Fruit fly (Drosophila melanogaster) whole organism, embryonic: ENCODE measurements around the gene Gclc.

ENCODE experiments used
- Ada2b ChIP-seq: fragments of 200-800 bp; sonication (Bioruptor generic); IDR thresholded peaks from 2 replicates; pipeline ENCODE4 v1.3.6; 2022; ENCODE audit warnings: missing biosample characterization, missing genetic modification characterization
- Atf3 ChIP-seq: fragments of 200-800 bp; sonication (Bioruptor generic); optimal IDR thresholded peaks from 3 replicates; lab custom pipeline; 2016; ENCODE audit warnings: missing biosample characterization, missing genetic modification characterization
- Awh ChIP-seq: fragments of 200-800 bp; sonication (Bioruptor generic); IDR thresholded peaks from 2 replicates; pipeline ENCODE4, ENCODE4 v1.3.6; 2022; ENCODE audit warnings: missing biosample characterization, missing genetic modification characterization
- CG10209 ChIP-seq: fragments of 200-800 bp; sonication (Bioruptor generic); optimal IDR thresholded peaks from 3 replicates; lab custom pipeline; 2017; ENCODE audit warnings: missing biosample characterization, mild to moderate bottlenecking, missing genetic modification characterization, missing genetic modification reagents
- CG11560 ChIP-seq: fragments of 200-800 bp; sonication (Bioruptor generic); IDR thresholded peaks from 3 replicates; pipeline ENCODE4 v1.3.6; 2022; ENCODE audit warnings: missing biosample characterization, missing genetic modification characterization
- CG11695 ChIP-seq: fragments of 200-800 bp; sonication (Bioruptor generic); IDR thresholded peaks from 3 replicates; pipeline ENCODE4 v1.3.6; 2022; ENCODE audit warnings: missing biosample characterization, missing genetic modification characterization
- CG13287 ChIP-seq: fragments of 200-800 bp; sonication (Bioruptor generic); IDR thresholded peaks from 2 replicates; pipeline ENCODE4 v1.3.6; 2022; ENCODE audit warnings: missing biosample characterization, missing genetic modification characterization; ENCODE audit not compliant: partially characterized antibody
- CG14441 ChIP-seq: fragments of 200-800 bp; sonication (Bioruptor generic); IDR thresholded peaks from 2 replicates; pipeline ENCODE4 v1.3.6; 2022; ENCODE audit warnings: missing biosample characterization, missing genetic modification characterization
- CG15011 ChIP-seq: fragments of 200-800 bp; sonication (Bioruptor generic); optimal IDR thresholded peaks from 3 replicates; lab custom pipeline; 2018; ENCODE audit warnings: missing biosample characterization, mild to moderate bottlenecking, missing genetic modification characterization
- CG17612 ChIP-seq: fragments of 200-800 bp; sonication (Bioruptor generic); IDR thresholded peaks from 2 replicates; pipeline ENCODE4 v1.3.6; 2022; ENCODE audit warnings: missing biosample characterization, missing genetic modification characterization
- CG17802 ChIP-seq: fragments of 200-800 bp; sonication (Bioruptor generic); optimal IDR thresholded peaks from 2 replicates; lab custom pipeline; 2018; ENCODE audit warnings: missing biosample characterization, mild to moderate bottlenecking, missing genetic modification characterization, moderate library complexity
- CG18476 ChIP-seq: fragments of 200-800 bp; sonication (Bioruptor generic); optimal IDR thresholded peaks from 2 replicates; lab custom pipeline; 2016; ENCODE audit warnings: missing biosample characterization, mild to moderate bottlenecking, missing genetic modification characterization
- CG3163 ChIP-seq: fragments of 200-800 bp; sonication (Bioruptor generic); optimal IDR thresholded peaks from 3 replicates; lab custom pipeline; 2016; ENCODE audit warnings: missing biosample characterization, missing genetic modification characterization
- CG33213 ChIP-seq: fragments of 200-800 bp; sonication (Bioruptor generic); optimal IDR thresholded peaks from 3 replicates; lab custom pipeline; 2016; ENCODE audit warnings: missing biosample characterization, missing genetic modification characterization
- CG6175 ChIP-seq: fragments of 200-800 bp; sonication (Bioruptor generic); IDR thresholded peaks from 3 replicates; pipeline ENCODE4 v1.3.6; 2022; ENCODE audit warnings: missing biosample characterization, missing genetic modification characterization
- CG6272 ChIP-seq: fragments of 200-800 bp; sonication (Bioruptor generic); IDR thresholded peaks from 2 replicates; pipeline ENCODE4 v1.3.6; 2022; ENCODE audit warnings: missing biosample characterization, missing genetic modification characterization
- CG6654 ChIP-seq: fragments of 200-800 bp; sonication (Bioruptor generic); optimal IDR thresholded peaks from 2 replicates; lab custom pipeline; 2017; ENCODE audit warnings: missing biosample characterization, mild to moderate bottlenecking, missing genetic modification characterization
- CG7745 ChIP-seq: fragments of 200-800 bp; sonication (Bioruptor generic); optimal IDR thresholded peaks from 2 replicates; lab custom pipeline; 2018; ENCODE audit warnings: missing biosample characterization, mild to moderate bottlenecking, missing genetic modification characterization, moderate library complexity
- CG8359 ChIP-seq: fragments of 200-800 bp; sonication (Bioruptor generic); optimal IDR thresholded peaks from 2 replicates; lab custom pipeline; 2017; ENCODE audit warnings: missing biosample characterization, mild to moderate bottlenecking, missing genetic modification characterization, borderline replicate concordance
- Chrac-16 ChIP-seq: fragments of 200-800 bp; sonication (Bioruptor generic); optimal IDR thresholded peaks from 3 replicates; lab custom pipeline; 2016; ENCODE audit warnings: missing biosample characterization, missing genetic modification characterization
- CkIIα-i1 ChIP-seq: fragments of 200-800 bp; sonication (Bioruptor generic); IDR thresholded peaks from 2 replicates; pipeline ENCODE4 v1.3.6; 2022; ENCODE audit warnings: missing biosample characterization, missing genetic modification characterization
- Dek ChIP-seq: fragments of 200-800 bp; sonication (Bioruptor generic); optimal IDR thresholded peaks from 3 replicates; lab custom pipeline; 2019; ENCODE audit warnings: missing biosample characterization, mild to moderate bottlenecking, missing genetic modification characterization, moderate library complexity
- Fer1 ChIP-seq: fragments of 200-800 bp; sonication (Bioruptor generic); optimal IDR thresholded peaks from 2 replicates; lab custom pipeline; 2017; ENCODE audit warnings: missing biosample characterization, mild to moderate bottlenecking, missing genetic modification characterization
- HHEX ChIP-seq: fragments of 200-800 bp; sonication (Bioruptor generic); optimal IDR thresholded peaks from 3 replicates; lab custom pipeline; 2017; ENCODE audit warnings: missing biosample characterization, mild to moderate bottlenecking, missing genetic modification characterization, missing genetic modification reagents
- Kr ChIP-seq: fragments of 200-800 bp; sonication (Bioruptor generic); optimal IDR thresholded peaks from 2 replicates; lab custom pipeline; 2017; ENCODE audit warnings: missing biosample characterization, mild to moderate bottlenecking, missing genetic modification characterization
- Lpt ChIP-seq: fragments of >200 bp; optimal IDR thresholded peaks from 2 replicates; lab custom pipeline; 2018; ENCODE audit warnings: missing biosample characterization, missing genetic modification characterization
- Max ChIP-seq: fragments of 200-800 bp; sonication (Bioruptor generic); optimal IDR thresholded peaks from 2 replicates; lab custom pipeline; 2016; ENCODE audit warnings: missing biosample characterization, mild to moderate bottlenecking, missing genetic modification characterization
- Nf-YA ChIP-seq: fragments of 200-800 bp; sonication (Bioruptor generic); IDR thresholded peaks from 2 replicates; pipeline ENCODE4 v1.3.6; 2022; ENCODE audit warnings: missing biosample characterization, missing genetic modification characterization
- ab ChIP-seq: fragments of 200-800 bp; sonication (Bioruptor generic); optimal IDR thresholded peaks from 2 replicates; lab custom pipeline; 2016; ENCODE audit warnings: missing biosample characterization, missing genetic modification characterization
- ac ChIP-seq: fragments of 200-800 bp; sonication (Bioruptor generic); optimal IDR thresholded peaks from 3 replicates; lab custom pipeline; 2017; ENCODE audit warnings: missing biosample characterization, mild to moderate bottlenecking, missing genetic modification characterization
- ase ChIP-seq: fragments of 200-800 bp; sonication (Bioruptor generic); IDR thresholded peaks from 3 replicates; pipeline ENCODE4 v1.3.6; 2022; ENCODE audit warnings: missing biosample characterization, missing genetic modification characterization
- btn ChIP-seq: fragments of 200-800 bp; sonication (Bioruptor generic); optimal IDR thresholded peaks from 2 replicates; lab custom pipeline; 2016; ENCODE audit warnings: missing biosample characterization, missing genetic modification characterization
- cato ChIP-seq: fragments of 200-800 bp; sonication (Bioruptor generic); optimal IDR thresholded peaks from 2 replicates; lab custom pipeline; 2016; ENCODE audit warnings: missing biosample characterization, missing genetic modification characterization, borderline replicate concordance
- caup ChIP-seq: fragments of 200-800 bp; sonication (Bioruptor generic); optimal IDR thresholded peaks from 3 replicates; lab custom pipeline; 2017; ENCODE audit warnings: missing biosample characterization, mild to moderate bottlenecking, missing genetic modification characterization, moderate library complexity; ENCODE audit not compliant: severe bottlenecking
- croc ChIP-seq: fragments of 200-800 bp; sonication (Bioruptor generic); conservative IDR thresholded peaks from 3 replicates; pipeline ENCODE4 v1.3.6; 2022; ENCODE audit warnings: missing biosample characterization, missing genetic modification characterization
- dati ChIP-seq: fragments of 200-800 bp; sonication (Bioruptor generic); IDR thresholded peaks from 2 replicates; pipeline ENCODE4 v1.3.6; 2022; ENCODE audit warnings: missing biosample characterization, missing genetic modification characterization
- esg ChIP-seq: fragments of 200-800 bp; sonication (Bioruptor generic); conservative IDR thresholded peaks from 2 replicates; pipeline ENCODE4 v1.3.6; 2022; ENCODE audit warnings: missing biosample characterization, missing genetic modification characterization
- fru ChIP-seq: fragments of >200 bp; optimal IDR thresholded peaks from 2 replicates; lab custom pipeline; 2017
- gce ChIP-seq: fragments of 200-800 bp; sonication (Bioruptor generic); IDR thresholded peaks from 3 replicates; pipeline ENCODE4 v1.3.6; 2022; ENCODE audit warnings: missing biosample characterization, missing genetic modification characterization
- ham ChIP-seq: fragments of 200-800 bp; sonication (Bioruptor generic); IDR thresholded peaks from 2 replicates; pipeline ENCODE4 v1.3.6; 2022; ENCODE audit warnings: missing biosample characterization, missing genetic modification characterization
- nom ChIP-seq: fragments of 200-800 bp; sonication (Bioruptor generic); optimal IDR thresholded peaks from 2 replicates; lab custom pipeline; 2017; ENCODE audit warnings: missing biosample characterization, missing genetic modification characterization, mild to moderate bottlenecking, moderate library complexity, missing genetic modification reagents
- psq ChIP-seq: fragments of 200-800 bp; sonication (Bioruptor generic); optimal IDR thresholded peaks from 2 replicates; lab custom pipeline; 2017; ENCODE audit warnings: missing biosample characterization, missing genetic modification characterization
- ranshi ChIP-seq: fragments of 200-800 bp; sonication (Bioruptor generic); IDR thresholded peaks from 2 replicates; pipeline ENCODE4 v1.3.6; 2022; ENCODE audit warnings: missing biosample characterization, missing genetic modification characterization
- sens-2 ChIP-seq: fragments of 200-800 bp; sonication (Bioruptor generic); IDR thresholded peaks from 2 replicates; pipeline ENCODE4 v1.3.6; 2022; ENCODE audit warnings: missing biosample characterization, missing genetic modification characterization
- slp2 ChIP-seq: fragments of 200-800 bp; sonication (Bioruptor generic); optimal IDR thresholded peaks from 2 replicates; lab custom pipeline; 2016; ENCODE audit warnings: missing biosample characterization, missing genetic modification characterization
- sob ChIP-seq: fragments of 200-800 bp; sonication (Bioruptor generic); IDR thresholded peaks from 2 replicates; pipeline ENCODE4 v1.3.6; 2022; ENCODE audit warnings: missing biosample characterization, missing genetic modification characterization
- tll ChIP-seq, 2 experiments: fragments of 200-800 bp in 1 of 2; fragments of >200 bp in 1 of 2; sonication (Bioruptor generic) in 1 of 2; optimal IDR thresholded peaks; 2 replicates each; lab custom pipeline; 2017 to 2019; ENCODE audit warnings: missing biosample characterization in 2 of 2, missing genetic modification characterization in 2 of 2, mild to moderate bottlenecking in 1 of 2, moderate library complexity in 1 of 2
- tna ChIP-seq: fragments of 200-800 bp; sonication (Bioruptor generic); IDR thresholded peaks from 2 replicates; pipeline ENCODE4 v1.3.6; 2022; ENCODE audit warnings: missing biosample characterization, missing genetic modification characterization; ENCODE audit not compliant: partially characterized antibody
- toy ChIP-seq: fragments of 200-800 bp; sonication (Bioruptor generic); IDR thresholded peaks from 2 replicates; pipeline ENCODE4 v1.3.6; 2022; ENCODE audit warnings: missing biosample characterization, missing genetic modification characterization

The Gclc gene

DNA sequence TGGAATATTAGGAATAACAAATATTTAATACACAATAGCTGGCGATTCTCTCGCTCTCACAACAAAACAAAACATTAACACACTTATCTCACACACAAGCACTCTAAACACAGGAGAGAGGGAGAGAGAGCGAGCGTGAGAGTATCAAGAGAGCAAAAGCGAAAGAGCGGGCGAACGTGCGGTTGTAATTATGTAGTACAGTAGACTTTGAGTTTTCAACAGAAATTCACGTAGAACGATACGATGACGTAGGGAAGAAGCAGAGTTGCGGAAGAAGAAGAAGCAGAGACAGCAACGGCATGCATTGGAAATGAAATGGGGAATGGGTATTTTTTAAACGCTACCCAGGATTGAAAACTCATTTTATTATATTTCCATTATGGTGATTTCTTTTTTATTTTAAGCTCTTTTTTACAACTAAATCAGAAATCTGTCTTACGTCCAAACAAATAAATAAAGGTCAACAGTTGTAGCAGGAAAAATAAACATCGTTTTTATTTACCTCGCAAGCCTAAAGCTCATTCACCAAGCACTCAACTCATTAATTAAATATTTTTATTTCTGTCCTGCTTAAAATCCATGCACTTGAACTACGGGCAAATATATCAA is 58.0 kb downstream of the Gclc start (continued):
- no peak for TF ChIP-seq CG17802 (tag; lab: Kevin White, UChicago)
- TF ChIP-seq ab, result no peak
- no peak for TF ChIP-seq psq
- TF ChIP-seq Kr (GFP tag; lab: Kevin White, UChicago), result no peak
- TF ChIP-seq gce, result no peak
- no peak for TF ChIP-seq CG8359 (GFP tag; lab: Kevin White, UChicago)
- TF ChIP-seq CG13287 (GFP tag; lab: Robert Waterston, UW), result peak; percentile 23; the same call in 1 of the 2 replicates
- no peak for TF ChIP-seq CkIIα-i1 (GFP tag; lab: Robert Waterston, UW)

DNA sequence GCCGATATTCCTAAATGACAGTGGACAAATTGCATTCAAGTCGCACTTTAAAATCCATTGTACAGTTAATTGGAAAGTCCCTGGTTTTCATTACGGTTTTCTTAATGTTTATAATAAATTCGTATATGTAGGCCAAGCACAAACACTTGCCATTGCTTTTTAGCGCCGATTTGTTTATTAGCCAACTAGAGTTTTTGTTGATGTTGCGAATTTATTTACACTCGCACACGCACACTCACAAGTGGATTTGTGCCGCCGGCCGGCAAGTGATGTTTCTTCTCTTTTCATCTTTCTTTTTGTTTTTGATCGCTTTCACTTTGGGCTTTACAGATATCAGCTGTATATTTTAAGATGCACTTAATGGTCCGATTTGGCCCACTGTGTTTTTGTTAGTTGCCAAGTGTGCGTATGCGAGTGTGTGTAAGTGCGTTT is 58.6 kb downstream of the Gclc start:
- TF ChIP-seq CG6272 (no peak), CG11695 (peak; percentile 72; the same call in 1 of the 3 replicates), ase (GFP tag; lab: Robert Waterston, UW) (no peak), ham (GFP tag; lab: Robert Waterston, UW) (0 out of 2 replicates have a peak, but pooled peaks have one; percentile 33), CG10209 (GFP tag; lab: Kevin White, UChicago) (peak; percentile 82), Fer1 (GFP tag; lab: Kevin White, UChicago) (peak; percentile 64), ac (no peak), psq (peak; percentile 32), Awh (GFP tag; lab: Robert Waterston, UW) (no peak), Nf-YA (GFP tag; lab: Robert Waterston, UW) (no peak), Dek (tag; lab: Kevin White, UChicago) (peak; percentile 66), CG17612 (GFP tag; lab: Robert Waterston, UW) (no peak), CG6654 (GFP tag; lab: Kevin White, UChicago) (peak; percentile 77), Atf3 (GFP tag; lab: Kevin White, UChicago) (peak; percentile 47), CG18476 (GFP tag; lab: Kevin White, UChicago) (peak; percentile 67), CG33213 (GFP tag; lab: Kevin White, UChicago) (no peak), fru (lab: Kevin White, UChicago) (no peak), Ada2b (GFP tag; lab: Robert Waterston, UW) (peak; percentile 33; the same call in 1 of the 2 replicates), cato (GFP tag; lab: Kevin White, UChicago) (peak; percentile 60), CG14441 (peak; percentile 65), ab (peak; percentile 63), CG7745 (tag; lab: Kevin White, UChicago) (no peak), caup (GFP tag; lab: Kevin White, UChicago) (peak; percentile 72), sens-2 (GFP tag; lab: Robert Waterston, UW) (no peak), croc (GFP tag; lab: Robert Waterston, UW) (peak; percentile 54), sob (GFP tag; lab: Robert Waterston, UW) (peak; percentile 53), CG11560 (tag; lab: Robert Waterston, UW) (peak; percentile 57; the same call in 1 of the 3 replicates), dati (no peak), ranshi (GFP tag; lab: Robert Waterston, UW) (no peak; the same call in 1 of the 2 replicates), btn (no peak), CG3163 (GFP tag; lab: Kevin White, UChicago) (peak; percentile 32), CG6175 (GFP tag; lab: Robert Waterston, UW) (0 out of 3 replicates have a peak, but pooled peaks have one; percentile 41), HHEX (GFP tag; lab: Kevin White, UChicago) (peak; percentile 73), Lpt (GFP tag; lab: Kevin White, UChicago) (no peak), Chrac-16 (peak; percentile 45), Max (peak; percentile 45), esg (GFP tag; lab: Robert Waterston, UW) (peak; percentile 62), nom (GFP tag; lab: Kevin White, UChicago) (no peak), toy (GFP tag; lab: Robert Waterston, UW) (no peak), slp2 (peak; percentile 83), CG15011 (GFP tag; lab: Kevin White, UChicago) (peak; percentile 70), tll (GFP tag; optimal IDR thresholded peaks at IDR 0.05; lab: Kevin White, UChicago) (no peak), tna (GFP tag; lab: Robert Waterston, UW) (no peak)
